Fruit fly (Drosophila melanogaster) whole organism, wandering third instar larva: ENCODE measurements around the gene CG45545.
A peak's percentile ranks its signal among the peaks of the same experiment; 100 is the strongest.

ENCODE experiments used
- CrebA ChIP-seq: fragments of 200-800 bp; sonication (Bioruptor generic); optimal IDR thresholded peaks from 2 replicates; lab custom pipeline; 2016; ENCODE audit warnings: missing biosample characterization, mild to moderate bottlenecking, missing genetic modification characterization, borderline replicate concordance
- Dfd ChIP-seq: fragments of >200 bp; optimal IDR thresholded peaks from 2 replicates; lab custom pipeline; 2017; ENCODE audit warnings: missing biosample characterization, missing genetic modification characterization
- HLH106 ChIP-seq: fragments of 200-800 bp; optimal IDR thresholded peaks from 3 replicates; lab custom pipeline; 2019; ENCODE audit warnings: missing biosample characterization, mild to moderate bottlenecking, missing genetic modification characterization, moderate library complexity
- Hnf4 ChIP-seq: fragments of 200-800 bp; sonication (Bioruptor generic); optimal IDR thresholded peaks from 2 replicates; lab custom pipeline; 2016; ENCODE audit warnings: missing biosample characterization, mild to moderate bottlenecking, missing genetic modification characterization
- brk ChIP-seq: fragments of 200-800 bp; sonication (Bioruptor generic); optimal IDR thresholded peaks from 2 replicates; lab custom pipeline; 2016; ENCODE audit warnings: missing biosample characterization, mild to moderate bottlenecking, missing genetic modification characterization
- fru ChIP-seq: fragments of 200-800 bp; sonication (Bioruptor generic); optimal IDR thresholded peaks from 3 replicates; lab custom pipeline; 2016; ENCODE audit warnings: missing biosample characterization, mild to moderate bottlenecking, missing genetic modification characterization
- h ChIP-seq: fragments of 200-800 bp; sonication (Bioruptor generic); optimal IDR thresholded peaks from 3 replicates; lab custom pipeline; 2016; ENCODE audit warnings: missing biosample characterization, mild to moderate bottlenecking, missing genetic modification characterization
- psq ChIP-seq: fragments of 200-800 bp; sonication (Bioruptor generic); optimal IDR thresholded peaks from 3 replicates; lab custom pipeline; 2017; ENCODE audit warnings: missing biosample characterization, mild to moderate bottlenecking, missing genetic modification characterization, moderate library complexity
- sv ChIP-seq: fragments of 200-800 bp; sonication (Bioruptor generic); optimal IDR thresholded peaks from 3 replicates; lab custom pipeline; 2016; ENCODE audit warnings: missing biosample characterization, missing genetic modification characterization
- usp ChIP-seq: fragments of >200 bp; optimal IDR thresholded peaks from 2 replicates; lab custom pipeline; 2017; ENCODE audit warnings: missing biosample characterization, missing genetic modification characterization

Gene CG45545

dm6 chr3R:7541145-7541860 is 10.5 kb upstream of the CG45545 start, which contains the start of the genes alpha-Est3 and alpha-Est2:
Gene alpha-Est3 (minus strand): TSS chr3R:7541631.
Gene alpha-Est2 (plus strand): TSS chr3R:7541810.
- TF ChIP-seq HLH106 (tag; lab: Kevin White, UChicago) (no peak), CrebA (GFP tag; lab: Kevin White, UChicago) (peak; percentile 9)

- TF ChIP-seq h (no peak), psq (GFP tag; lab: Kevin White, UChicago) (no peak), Hnf4 (GFP tag; lab: Kevin White, UChicago) (peak; percentile 10), fru (GFP tag; lab: Kevin White, UChicago) (peak; percentile 38)
Observed at dm6 chr3R:7548808-7549744, 2.7 kb upstream of the CG45545 start, which contains the start of gene alpha-Est1. Gene alpha-Est1 (minus strand): TSS chr3R:7549124.

- TF ChIP-seq sv (no peak), Dfd (peak; percentile 97)
Observed at dm6 chr3R:7572237-7572636, 20.4 kb downstream of the CG45545 start.

dm6 chr3R:7591189-7591588 is 39.4 kb downstream of the CG45545 start:
- TF ChIP-seq usp (GFP tag; lab: Kevin White, UChicago) = no peak
- no peak for TF ChIP-seq sv
- TF ChIP-seq brk (GFP tag; lab: Kevin White, UChicago) = no peak
- TF ChIP-seq, all 38 proteins: peak for 0
